Fruit fly (Drosophila melanogaster) S2 (cell line): ENCODE data around the gene Dus2.

ENCODE experiments used
- CG8478 ChIP-seq: fragments of >200 bp; optimal IDR thresholded peaks from 2 replicates; lab custom pipeline; 2018
- CTCF ChIP-seq, 2 experiments: fragments of >200 bp; optimal IDR thresholded peaks; 2 replicates each; lab custom pipeline; 2018

dm6 chrX:14191918-14192317 is 45.9 kb upstream of the Dus2 start, which contains the start of gene CG13403:
- TF ChIP-seq CG8478 (lab: Kevin White, UChicago) (no peak), CTCF (optimal IDR thresholded peaks at IDR 0.05; lab: Kevin White, UChicago) (no peak)
